Worm (Caenorhabditis elegans): ENCODE measurements around the gene Y49F6A.11.

DNA sequence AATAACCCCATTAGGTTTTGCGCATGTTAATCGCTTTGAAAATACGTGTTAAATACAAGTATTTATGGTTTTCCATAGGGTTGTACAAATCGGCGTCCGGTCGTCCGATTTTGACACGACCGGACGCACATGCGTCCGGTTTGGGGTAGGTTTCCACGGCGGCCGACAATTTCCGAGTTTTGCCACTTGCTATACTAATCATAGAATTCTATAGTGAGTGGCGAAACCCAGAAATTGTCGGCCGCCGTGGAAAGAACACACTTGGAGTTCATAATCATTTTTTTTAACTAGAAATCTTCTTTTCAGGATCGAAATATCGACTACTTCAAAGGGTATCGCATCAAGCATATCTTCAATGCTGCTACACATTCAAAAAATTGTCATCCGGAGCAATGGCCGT is 36.1 kb upstream of the Y49F6A.11 start:
- TF ChIP-seq klf-2 (GFP tag; conservative IDR thresholded peaks at IDR 0.05) (no peak), T22C8.4 (GFP tag; IDR thresholded peaks at IDR 0.05) (no peak), flt-1 (GFP tag; IDR thresholded peaks at IDR 0.05) (no peak), ztf-23 (GFP tag; IDR thresholded peaks at IDR 0.05) (no peak), med-1 (GFP tag; optimal IDR thresholded peaks at IDR 0.05; ENCODE audit: insufficient read depth) (no peak), ref-1 (GFP tag; conservative IDR thresholded peaks at IDR 0.05) (no peak)
